1 worm cellular context compared by ENCODE assay signal in the genomic region with DNA sequence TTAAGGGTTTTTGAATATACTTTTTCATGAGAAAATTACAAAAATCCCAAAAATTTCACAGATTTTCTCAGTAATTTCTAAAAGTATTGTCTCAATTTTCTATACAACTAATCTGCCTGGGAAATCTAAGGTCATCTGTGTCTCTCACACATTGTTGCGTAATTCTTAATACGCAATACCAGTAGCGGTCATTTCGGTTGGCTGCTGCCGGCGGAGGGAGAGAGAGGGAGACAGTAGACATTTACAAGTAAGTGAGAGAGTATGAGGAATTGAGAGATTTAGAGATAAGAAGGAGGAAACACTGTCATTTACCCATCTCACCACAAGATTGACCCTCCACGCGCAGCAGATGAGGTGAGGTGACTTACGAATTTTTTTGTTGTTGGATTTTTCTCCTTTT.
A peak's percentile ranks its signal among the peaks of the same experiment; 100 is the strongest.
TF ChIP-seq lines count a peak whose summit lies in the region.

No protein-coding gene starts in this region.

TF ChIP-seq in whole organism, L4 larva, 104 proteins besides CTCF, POLR2A, EP300 and RAD21 (continued from another document):
- TF ChIP-seq unc-62 (GFP tag; optimal IDR thresholded peaks at IDR 0.05 in 1 of 2; lab: Kevin White, UChicago) = peak in 1 of 2 experiments; percentile 63
- TF ChIP-seq unc-62 (tag; optimal IDR thresholded peaks at IDR 0.05; lab: Kevin White, UChicago) = no peak
